Fruit fly (Drosophila melanogaster) Kc167 (cell line): ENCODE results near the gene Dlip1.

Source experiments
- Myc ChIP-seq: fragments of >200 bp; optimal IDR thresholded peaks from 2 replicates; lab custom pipeline; 2017; ENCODE audit warnings: missing external identifiers
- h ChIP-seq: fragments of >200 bp; optimal IDR thresholded peaks from 3 replicates; lab custom pipeline; 2018; ENCODE audit warnings: missing external identifiers
- psq ChIP-seq: fragments of >200 bp; optimal IDR thresholded peaks from 2 replicates; lab custom pipeline; 2017; ENCODE audit warnings: missing external identifiers

DNA sequence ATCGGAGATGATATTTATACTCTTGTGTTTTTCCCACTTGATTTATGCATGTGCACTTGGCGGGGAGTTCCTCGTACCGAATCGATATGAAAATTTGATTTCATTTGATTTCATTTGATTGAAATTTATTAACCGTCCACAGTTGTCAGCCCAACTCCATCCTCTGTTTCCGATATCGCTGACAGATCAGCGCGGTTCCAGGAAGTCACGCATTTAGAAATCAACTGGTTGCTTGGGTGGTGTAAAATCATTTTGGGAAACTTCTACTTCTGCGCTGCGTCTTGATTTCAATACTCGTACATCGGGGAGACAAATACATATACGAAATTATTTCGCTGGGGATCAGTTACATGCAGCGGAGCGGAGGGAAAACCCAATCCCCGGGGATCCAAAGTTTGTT lies 26.9 kb upstream of the Dlip1 start:
- TF ChIP-seq Myc (lab: Kevin White, UChicago) (no peak), psq (lab: Kevin White, UChicago) (no peak), h (lab: Kevin White, UChicago) (no peak)
